Worm (Caenorhabditis elegans) whole organism, late embryonic: Measurements from ENCODE around the gene B0238.12.

ENCODE experiments used
- T23F11.4 ChIP-seq: fragments of 200-800 bp; sonication (Bioruptor generic); optimal IDR thresholded peaks from 2 replicates; lab custom pipeline; 2018; ENCODE audit warnings: mild to moderate bottlenecking, missing genetic modification characterization, missing compliant biosample characterization
- ceh-48 ChIP-seq: sonication (generic microtip); optimal IDR thresholded peaks from 2 replicates; lab custom pipeline; 2016; ENCODE audit warnings: missing genetic modification characterization, inconsistent platforms, missing compliant biosample characterization
- dmd-4 ChIP-seq: sonication (generic microtip); optimal IDR thresholded peaks from 2 replicates; lab custom pipeline; 2016; ENCODE audit warnings: borderline replicate concordance, missing genetic modification characterization, missing compliant biosample characterization
- dve-1 ChIP-seq: sonication (generic microtip); optimal IDR thresholded peaks from 2 replicates; lab custom pipeline; 2017; ENCODE audit warnings: antibody characterized with exemption, mild to moderate bottlenecking, missing genetic modification characterization, missing compliant biosample characterization
- elt-2 ChIP-seq: sonication (generic microtip); optimal IDR thresholded peaks from 2 replicates; lab custom pipeline; 2016; ENCODE audit warnings: missing genetic modification reagents, missing genetic modification characterization, missing compliant biosample characterization
- hlh-30 ChIP-seq: sonication (generic microtip); optimal IDR thresholded peaks from 2 replicates; lab custom pipeline; 2017; ENCODE audit warnings: antibody characterized with exemption, missing genetic modification characterization, missing compliant biosample characterization; ENCODE audit not compliant: insufficient read depth
- npax-4 ChIP-seq: sonication (generic microtip); optimal IDR thresholded peaks from 2 replicates; lab custom pipeline; 2016; ENCODE audit warnings: missing genetic modification characterization, missing compliant biosample characterization
- rnt-1 ChIP-seq: sonication (generic microtip); optimal IDR thresholded peaks from 2 replicates; lab custom pipeline; 2016; ENCODE audit warnings: missing genetic modification characterization, missing compliant biosample characterization
- sox-2 ChIP-seq: fragments of 200-800 bp; sonication (Bioruptor generic); IDR thresholded peaks from 2 replicates; pipeline ENCODE4 v1.3.6; 2022; ENCODE audit warnings: missing genetic modification reagents, missing genetic modification characterization, missing compliant biosample characterization
- syd-9 ChIP-seq: sonication (generic microtip); optimal IDR thresholded peaks from 2 replicates; lab custom pipeline; 2016; ENCODE audit warnings: mild to moderate bottlenecking, missing genetic modification characterization, moderate library complexity, missing compliant biosample characterization

DNA sequence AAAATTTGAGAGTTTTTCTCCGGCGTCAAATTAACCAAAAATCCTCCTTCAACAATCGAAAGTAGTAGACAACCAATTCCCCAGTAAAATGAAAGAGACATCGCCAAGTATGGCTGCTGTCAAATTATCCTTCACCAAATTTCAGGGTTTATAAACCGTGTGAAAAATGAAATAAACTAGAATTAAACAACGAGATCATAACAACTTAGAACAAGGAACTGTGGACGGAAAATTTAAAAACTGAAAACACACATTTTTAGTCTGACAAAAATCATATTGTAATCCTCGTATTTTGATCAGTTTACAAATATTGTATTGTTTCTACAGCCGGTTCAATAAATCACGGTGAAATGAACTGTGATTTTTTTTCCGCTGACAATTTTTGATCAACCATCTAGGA is 2.6 kb upstream of the B0238.12 start, which contains the start of gene cest-30:
- TF ChIP-seq T23F11.4 (no peak), dmd-4 (no peak), ceh-48 (tag; lab: Kevin White, UChicago) (no peak), elt-2 (tag; lab: Kevin White, UChicago) (no peak), dve-1 (tag; lab: Kevin White, UChicago) (no peak), syd-9 (tag; lab: Kevin White, UChicago) (no peak), sox-2 (GFP tag; lab: Robert Waterston, UW) (no peak), npax-4 (no peak), rnt-1 (tag; lab: Kevin White, UChicago) (no peak), hlh-30 (no peak)
